Fruit fly (Drosophila melanogaster) whole organism, embryonic: ENCODE measurements around the gene KFase.

ENCODE experiments used
- Aef1 ChIP-seq: fragments of 200-800 bp; sonication (Bioruptor generic); IDR thresholded peaks from 3 replicates; pipeline ENCODE4 v1.3.6; 2022; ENCODE audit warnings: missing biosample characterization, missing genetic modification characterization
- CG10654 ChIP-seq: fragments of 200-800 bp; sonication (Bioruptor generic); optimal IDR thresholded peaks from 2 replicates; lab custom pipeline; 2016; ENCODE audit warnings: missing biosample characterization, missing genetic modification characterization
- CG12744 ChIP-seq: fragments of 200-800 bp; sonication (Bioruptor generic); optimal IDR thresholded peaks from 2 replicates; lab custom pipeline; 2016; ENCODE audit warnings: missing biosample characterization, missing genetic modification characterization
- CG13296 ChIP-seq: fragments of 200-800 bp; sonication (Bioruptor generic); optimal IDR thresholded peaks from 3 replicates; lab custom pipeline; 2018; ENCODE audit warnings: missing biosample characterization, mild to moderate bottlenecking, missing genetic modification characterization
- CG13424 ChIP-seq: fragments of 200-800 bp; sonication (Bioruptor generic); optimal IDR thresholded peaks from 2 replicates; lab custom pipeline; 2019; ENCODE audit warnings: missing biosample characterization, mild to moderate bottlenecking, missing genetic modification characterization, moderate library complexity
- CG13624 ChIP-seq: fragments of 200-800 bp; sonication (Bioruptor generic); optimal IDR thresholded peaks from 2 replicates; lab custom pipeline; 2016; ENCODE audit warnings: missing biosample characterization, missing genetic modification characterization
- CG14860 ChIP-seq: fragments of 200-800 bp; sonication (Bioruptor generic); IDR thresholded peaks from 3 replicates; pipeline ENCODE4 v1.3.6; 2022; ENCODE audit warnings: missing biosample characterization, missing genetic modification characterization; ENCODE audit not compliant: partially characterized antibody
- CG15601 ChIP-seq: fragments of 200-800 bp; sonication (Bioruptor generic); optimal IDR thresholded peaks from 3 replicates; lab custom pipeline; 2019; ENCODE audit warnings: missing biosample characterization, mild to moderate bottlenecking, missing genetic modification characterization, moderate library complexity
- CG15696 ChIP-seq: fragments of 200-800 bp; sonication (Bioruptor generic); optimal IDR thresholded peaks from 2 replicates; lab custom pipeline; 2019; ENCODE audit warnings: missing biosample characterization, mild to moderate bottlenecking, missing genetic modification characterization, moderate library complexity
- CG16815 ChIP-seq: fragments of 200-800 bp; sonication (Bioruptor generic); optimal IDR thresholded peaks from 3 replicates; lab custom pipeline; 2017; ENCODE audit warnings: missing biosample characterization, mild to moderate bottlenecking, missing genetic modification characterization
- CG17829 ChIP-seq: fragments of 200-800 bp; optimal IDR thresholded peaks from 2 replicates; lab custom pipeline; 2019; ENCODE audit warnings: missing biosample characterization, mild to moderate bottlenecking, missing genetic modification characterization, moderate library complexity
- CG33213 ChIP-seq: fragments of 200-800 bp; sonication (Bioruptor generic); optimal IDR thresholded peaks from 3 replicates; lab custom pipeline; 2016; ENCODE audit warnings: missing biosample characterization, missing genetic modification characterization
- CG34376 ChIP-seq: fragments of 200-800 bp; sonication (Bioruptor generic); optimal IDR thresholded peaks from 2 replicates; lab custom pipeline; 2018; ENCODE audit warnings: missing biosample characterization, mild to moderate bottlenecking, missing genetic modification characterization
- CG43689 ChIP-seq: fragments of 200-800 bp; sonication (Bioruptor generic); IDR thresholded peaks from 2 replicates; pipeline ENCODE4 v1.3.6; 2022; ENCODE audit warnings: missing biosample characterization, missing genetic modification characterization
- CG6272 ChIP-seq: fragments of 200-800 bp; sonication (Bioruptor generic); IDR thresholded peaks from 2 replicates; pipeline ENCODE4 v1.3.6; 2022; ENCODE audit warnings: missing biosample characterization, missing genetic modification characterization
- CG6765 ChIP-seq: fragments of 200-800 bp; sonication (Bioruptor generic); optimal IDR thresholded peaks from 3 replicates; lab custom pipeline; 2017; ENCODE audit warnings: missing biosample characterization, mild to moderate bottlenecking, missing genetic modification characterization
- CG6813 ChIP-seq: fragments of 200-800 bp; sonication (Bioruptor generic); optimal IDR thresholded peaks from 2 replicates; lab custom pipeline; 2017; ENCODE audit warnings: missing biosample characterization, missing genetic modification characterization, mild to moderate bottlenecking, moderate library complexity, missing genetic modification reagents
- CG8089 ChIP-seq: fragments of 200-800 bp; sonication (Bioruptor generic); optimal IDR thresholded peaks from 3 replicates; lab custom pipeline; 2016; ENCODE audit warnings: missing biosample characterization, missing genetic modification characterization
- CG8388 ChIP-seq: fragments of 200-800 bp; sonication (Bioruptor generic); optimal IDR thresholded peaks from 2 replicates; lab custom pipeline; 2019; ENCODE audit warnings: missing biosample characterization, mild to moderate bottlenecking, missing genetic modification characterization, moderate library complexity
- CTCF ChIP-seq: fragments of 200-800 bp; sonication (Bioruptor generic); optimal IDR thresholded peaks from 2 replicates; lab custom pipeline; 2017; ENCODE audit warnings: missing biosample characterization, mild to moderate bottlenecking, missing genetic modification characterization, moderate library complexity
- Chrac-16 ChIP-seq: fragments of 200-800 bp; sonication (Bioruptor generic); optimal IDR thresholded peaks from 3 replicates; lab custom pipeline; 2016; ENCODE audit warnings: missing biosample characterization, missing genetic modification characterization
- D19B ChIP-seq: fragments of 200-800 bp; sonication (Bioruptor generic); optimal IDR thresholded peaks from 2 replicates; lab custom pipeline; 2017; ENCODE audit warnings: missing biosample characterization, mild to moderate bottlenecking, missing genetic modification characterization
- Deaf1 ChIP-seq: fragments of 200-800 bp; optimal IDR thresholded peaks from 3 replicates; lab custom pipeline; 2019; ENCODE audit warnings: missing biosample characterization, mild to moderate bottlenecking, missing genetic modification characterization, moderate library complexity
- Drgx ChIP-seq: fragments of 200-800 bp; sonication (Bioruptor generic); IDR thresholded peaks from 2 replicates; pipeline ENCODE4 v1.3.6; 2022; ENCODE audit warnings: missing biosample characterization, missing genetic modification characterization
- Gug ChIP-seq: fragments of 200-800 bp; sonication (Bioruptor generic); IDR thresholded peaks from 4 replicates; pipeline ENCODE4 v1.3.6; 2022; ENCODE audit warnings: missing biosample characterization, missing genetic modification characterization
- HHEX ChIP-seq: fragments of 200-800 bp; sonication (Bioruptor generic); optimal IDR thresholded peaks from 3 replicates; lab custom pipeline; 2017; ENCODE audit warnings: missing biosample characterization, mild to moderate bottlenecking, missing genetic modification characterization, missing genetic modification reagents
- Hey ChIP-seq: fragments of 200-800 bp; sonication (Bioruptor generic); optimal IDR thresholded peaks from 3 replicates; lab custom pipeline; 2018; ENCODE audit warnings: missing biosample characterization, mild to moderate bottlenecking, missing genetic modification characterization
- Lim3 ChIP-seq: fragments of 200-800 bp; sonication (Bioruptor generic); IDR thresholded peaks from 2 replicates; pipeline ENCODE4 v1.3.6; 2022; ENCODE audit warnings: missing biosample characterization, missing genetic modification characterization
- NC2α ChIP-seq: fragments of 200-800 bp; sonication (Bioruptor generic); optimal IDR thresholded peaks from 2 replicates; lab custom pipeline; 2016; ENCODE audit warnings: missing biosample characterization, missing genetic modification characterization
- NFAT ChIP-seq: fragments of 200-800 bp; sonication (Bioruptor generic); IDR thresholded peaks from 2 replicates; pipeline ENCODE4 v1.3.6; 2022; ENCODE audit warnings: missing biosample characterization, missing genetic modification characterization
- Nf-YC ChIP-seq: fragments of 200-800 bp; optimal IDR thresholded peaks from 3 replicates; lab custom pipeline; 2019; ENCODE audit warnings: missing biosample characterization, mild to moderate bottlenecking, missing genetic modification characterization, moderate library complexity
- Pdp1 ChIP-seq, 2 experiments: fragments of 200-800 bp; sonication (Bioruptor generic); optimal IDR thresholded peaks; 3 replicates each; lab custom pipeline; 2016; ENCODE audit warnings: missing biosample characterization in 2 of 2, missing genetic modification characterization in 2 of 2, mild to moderate bottlenecking in 1 of 2, moderate library complexity in 1 of 2
- Xbp1 ChIP-seq: fragments of 200-800 bp; sonication (Bioruptor generic); optimal IDR thresholded peaks from 3 replicates; lab custom pipeline; 2016; ENCODE audit warnings: missing biosample characterization, mild to moderate bottlenecking, missing genetic modification characterization
- abd-A ChIP-seq: fragments of 200-800 bp; sonication (Bioruptor generic); optimal IDR thresholded peaks from 3 replicates; lab custom pipeline; 2019; ENCODE audit warnings: missing biosample characterization, mild to moderate bottlenecking, missing genetic modification characterization, moderate library complexity
- bbx ChIP-seq: fragments of 200-800 bp; sonication (Bioruptor generic); IDR thresholded peaks from 2 replicates; pipeline ENCODE4 v1.3.6; 2022; ENCODE audit warnings: missing biosample characterization, missing genetic modification characterization; ENCODE audit not compliant: partially characterized antibody
- bcd ChIP-seq: fragments of 200-800 bp; sonication (Bioruptor generic); optimal IDR thresholded peaks from 2 replicates; lab custom pipeline; 2017; ENCODE audit warnings: missing biosample characterization, mild to moderate bottlenecking, missing genetic modification characterization
- bowl ChIP-seq: fragments of 200-800 bp; sonication (Bioruptor generic); IDR thresholded peaks from 2 replicates; pipeline ENCODE4 v1.3.6; 2022; ENCODE audit warnings: missing biosample characterization, missing genetic modification characterization
- chm ChIP-seq: fragments of 200-800 bp; sonication (Bioruptor generic); IDR thresholded peaks from 2 replicates; pipeline ENCODE4 v1.3.6; 2022; ENCODE audit warnings: missing biosample characterization, missing genetic modification characterization
- crc ChIP-seq: fragments of 200-800 bp; sonication (Bioruptor generic); optimal IDR thresholded peaks from 2 replicates; lab custom pipeline; 2016; ENCODE audit warnings: missing biosample characterization, missing genetic modification characterization
- dan ChIP-seq: fragments of 200-800 bp; sonication (Bioruptor generic); IDR thresholded peaks from 2 replicates; pipeline ENCODE4 v1.3.6; 2022; ENCODE audit warnings: missing biosample characterization, missing genetic modification characterization
- disco-r ChIP-seq: fragments of 200-800 bp; sonication (Bioruptor generic); optimal IDR thresholded peaks from 2 replicates; lab custom pipeline; 2016; ENCODE audit warnings: missing biosample characterization, missing genetic modification characterization
- dmrt11E ChIP-seq: fragments of 200-800 bp; sonication (Bioruptor generic); optimal IDR thresholded peaks from 3 replicates; lab custom pipeline; 2018; ENCODE audit warnings: missing biosample characterization, mild to moderate bottlenecking, missing genetic modification characterization, moderate library complexity
- dysf ChIP-seq: fragments of 200-800 bp; sonication (Bioruptor generic); IDR thresholded peaks from 3 replicates; pipeline ENCODE4 v1.3.6; 2022; ENCODE audit warnings: missing biosample characterization, missing genetic modification characterization
- mirr ChIP-seq: fragments of 200-800 bp; sonication (Bioruptor generic); optimal IDR thresholded peaks from 3 replicates; lab custom pipeline; 2018; ENCODE audit warnings: missing biosample characterization, mild to moderate bottlenecking, missing genetic modification characterization
- nmo ChIP-seq: fragments of 200-800 bp; sonication (Bioruptor generic); optimal IDR thresholded peaks from 2 replicates; lab custom pipeline; 2018; ENCODE audit warnings: missing biosample characterization, mild to moderate bottlenecking, missing genetic modification characterization, moderate library complexity
- pzg ChIP-seq: fragments of 200-800 bp; sonication (Bioruptor generic); optimal IDR thresholded peaks from 3 replicates; lab custom pipeline; 2018; ENCODE audit warnings: missing biosample characterization, mild to moderate bottlenecking, missing genetic modification characterization, moderate library complexity
- schlank ChIP-seq: fragments of 200-800 bp; sonication (Bioruptor generic); optimal IDR thresholded peaks from 2 replicates; lab custom pipeline; 2018; ENCODE audit warnings: missing biosample characterization, mild to moderate bottlenecking, missing genetic modification characterization
- sd ChIP-seq: fragments of 200-800 bp; sonication (Bioruptor generic); optimal IDR thresholded peaks from 3 replicates; lab custom pipeline; 2018; ENCODE audit warnings: missing biosample characterization, mild to moderate bottlenecking, missing genetic modification characterization, moderate library complexity
- tin ChIP-seq: fragments of 200-800 bp; sonication (Bioruptor generic); optimal IDR thresholded peaks from 3 replicates; lab custom pipeline; 2016; ENCODE audit warnings: missing biosample characterization, missing genetic modification characterization
- tll ChIP-seq, 2 experiments: fragments of 200-800 bp in 1 of 2; fragments of >200 bp in 1 of 2; sonication (Bioruptor generic) in 1 of 2; optimal IDR thresholded peaks; 2 replicates each; lab custom pipeline; 2017 to 2019; ENCODE audit warnings: missing biosample characterization in 2 of 2, missing genetic modification characterization in 2 of 2, mild to moderate bottlenecking in 1 of 2, moderate library complexity in 1 of 2
- toy ChIP-seq: fragments of 200-800 bp; sonication (Bioruptor generic); IDR thresholded peaks from 2 replicates; pipeline ENCODE4 v1.3.6; 2022; ENCODE audit warnings: missing biosample characterization, missing genetic modification characterization

The KFase gene

dm6 chr2L:6488676-6489140 is at the start of gene KFase, which contains the start of gene epsilonCOP (continued):
- TF ChIP-seq bcd = peak; percentile 59
- peak; percentile 77 for TF ChIP-seq CG33213 (GFP tag; lab: Kevin White, UChicago)
- peak; percentile 35 for TF ChIP-seq Chrac-16 (GFP tag; lab: Kevin White, UChicago)
- TF ChIP-seq HHEX = peak; percentile 33
- peak; percentile 8 for TF ChIP-seq crc (GFP tag; lab: Kevin White, UChicago)
- TF ChIP-seq D19B (GFP tag; lab: Kevin White, UChicago) = peak; percentile 5
- no peak for TF ChIP-seq toy (GFP tag; lab: Robert Waterston, UW)
- peak; percentile 41 for TF ChIP-seq CG15696 (tag; lab: Kevin White, UChicago)
- no peak for TF ChIP-seq Drgx (GFP tag; lab: Robert Waterston, UW)
- no peak for TF ChIP-seq abd-A
- TF ChIP-seq CG8388 = peak; percentile 53
- no peak for TF ChIP-seq dysf (GFP tag; lab: Robert Waterston, UW)
- TF ChIP-seq schlank = no peak
- no peak for TF ChIP-seq CG6813 (GFP tag; lab: Kevin White, UChicago)
- peak; percentile 73 for TF ChIP-seq CG13624 (GFP tag; lab: Kevin White, UChicago)
- TF ChIP-seq chm = no peak
- TF ChIP-seq bbx (GFP tag; lab: Robert Waterston, UW) = peak; percentile 62; the same call in 1 of the 2 replicates
- peak in 1 of 2 experiments; percentile 61 for TF ChIP-seq Pdp1 (GFP tag; optimal IDR thresholded peaks at IDR 0.05; lab: Kevin White, UChicago)
- no peak for TF ChIP-seq CG8089 (GFP tag; lab: Kevin White, UChicago)
- no peak for TF ChIP-seq dmrt11E (tag; lab: Kevin White, UChicago)
- TF ChIP-seq tin = peak; percentile 14
- TF ChIP-seq Nf-YC (tag; lab: Kevin White, UChicago) = peak; percentile 66
- no peak for TF ChIP-seq CG43689 (GFP tag; lab: Robert Waterston, UW)
- peak; percentile 63 for TF ChIP-seq sd (tag; lab: Kevin White, UChicago)
- TF ChIP-seq CG12744 (GFP tag; lab: Kevin White, UChicago) = peak; percentile 50
- TF ChIP-seq pzg (GFP tag; lab: Kevin White, UChicago) = peak; percentile 62
- no peak; the same call in 3 of the 4 replicates for TF ChIP-seq Gug
- TF ChIP-seq CTCF (GFP tag; lab: Kevin White, UChicago) = peak; percentile 1
- TF ChIP-seq tll (GFP tag; optimal IDR thresholded peaks at IDR 0.05; lab: Kevin White, UChicago) = no peak
- peak; percentile 49 for TF ChIP-seq CG15601 (tag; lab: Kevin White, UChicago)
- no peak for TF ChIP-seq CG16815
- peak; percentile 44 for TF ChIP-seq CG10654 (GFP tag; lab: Kevin White, UChicago)
- 0 out of 3 replicates have a peak, but pooled peaks have one; percentile 12 for TF ChIP-seq Aef1 (GFP tag; lab: Robert Waterston, UW)
- peak; percentile 74 for TF ChIP-seq CG17829 (tag; lab: Kevin White, UChicago)
- peak; percentile 40 for TF ChIP-seq CG13296 (GFP tag; lab: Kevin White, UChicago)
- TF ChIP-seq CG34376 (GFP tag; lab: Kevin White, UChicago) = peak; percentile 47
- no peak for TF ChIP-seq CG6272 (GFP tag; lab: Robert Waterston, UW)
- TF ChIP-seq CG6765 = peak; percentile 41
- peak; percentile 74 for TF ChIP-seq Xbp1
- TF ChIP-seq NC2α (GFP tag; lab: Kevin White, UChicago) = no peak
- peak; percentile 33 for TF ChIP-seq Deaf1 (tag; lab: Kevin White, UChicago)
- TF ChIP-seq disco-r (GFP tag; lab: Kevin White, UChicago) = peak; percentile 48
- peak; percentile 66 for TF ChIP-seq nmo (GFP tag; lab: Kevin White, UChicago)
- TF ChIP-seq Lim3 (GFP tag; lab: Robert Waterston, UW) = no peak
- no peak for TF ChIP-seq bowl (GFP tag; lab: Robert Waterston, UW)
- no peak for TF ChIP-seq Hey (tag; lab: Kevin White, UChicago)
- peak; percentile 59 for TF ChIP-seq CG13424 (tag; lab: Kevin White, UChicago)
- TF ChIP-seq NFAT (GFP tag; lab: Robert Waterston, UW) = no peak
- no peak; the same call in 1 of the 3 replicates for TF ChIP-seq CG14860 (GFP tag; lab: Robert Waterston, UW)
- peak; percentile 21 for TF ChIP-seq mirr (GFP tag; lab: Kevin White, UChicago)
- no peak for TF ChIP-seq dan (GFP tag; lab: Robert Waterston, UW)
